Worm (Caenorhabditis elegans) whole organism, L1 larva: ENCODE results near the gene blos-7.

Experiments
- aha-1 ChIP-seq: fragments of 150-350 bp; optimal IDR thresholded peaks from 2 replicates; lab custom pipeline; 2014; ENCODE audit warnings: missing biosample characterization, missing genetic modification characterization
- ceh-90 ChIP-seq: sonication (generic microtip); optimal IDR thresholded peaks from 2 replicates; lab custom pipeline; 2016; ENCODE audit warnings: missing genetic modification characterization, missing compliant biosample characterization
- elt-2 ChIP-seq: sonication (generic microtip); optimal IDR thresholded peaks from 2 replicates; lab custom pipeline; 2016; ENCODE audit warnings: missing genetic modification characterization, mild to moderate bottlenecking, inconsistent platforms, missing compliant biosample characterization, missing genetic modification reagents
- lin-13 ChIP-seq: fragments of 150-350 bp; optimal IDR thresholded peaks from 2 replicates; lab custom pipeline; 2014; ENCODE audit warnings: missing biosample characterization, missing genetic modification reagents, missing genetic modification characterization
- lin-14 ChIP-seq: fragments of 200-800 bp; sonication (Bioruptor generic); optimal IDR thresholded peaks from 2 replicates; lab custom pipeline; 2018; ENCODE audit warnings: mild to moderate bottlenecking, missing genetic modification characterization, moderate library complexity, missing compliant biosample characterization
- lin-39 ChIP-seq: fragments of 150-350 bp; optimal IDR thresholded peaks from 2 replicates; lab custom pipeline; 2014; ENCODE audit warnings: missing biosample characterization, missing genetic modification reagents, missing genetic modification characterization
- nhr-28 ChIP-seq: fragments of 150-350 bp; optimal IDR thresholded peaks from 2 replicates; lab custom pipeline; 2014; ENCODE audit warnings: missing biosample characterization, missing genetic modification characterization
- nhr-77 ChIP-seq: fragments of 150-350 bp; optimal IDR thresholded peaks from 2 replicates; lab custom pipeline; 2014; ENCODE audit warnings: missing biosample characterization, missing genetic modification characterization
- skn-1 ChIP-seq: fragments of 150-350 bp; optimal IDR thresholded peaks from 2 replicates; lab custom pipeline; 2014; ENCODE audit warnings: missing biosample characterization, missing genetic modification characterization
- swsn-7 ChIP-seq: sonication (generic microtip); optimal IDR thresholded peaks from 2 replicates; lab custom pipeline; 2016; ENCODE audit warnings: missing genetic modification characterization, missing compliant biosample characterization

- no peak for TF ChIP-seq nhr-28 (tag; lab: Kevin White, UChicago)
- TF ChIP-seq lin-39 (tag; lab: Kevin White, UChicago): no peak
- no peak for TF ChIP-seq lin-13 (GFP tag; lab: Kevin White, UChicago)
- no peak for TF ChIP-seq aha-1 (tag; lab: Kevin White, UChicago)
- TF ChIP-seq ceh-90: no peak
- TF ChIP-seq nhr-77: no peak
- peak; percentile 76 for TF ChIP-seq lin-14
- TF ChIP-seq swsn-7 (tag; lab: Kevin White, UChicago): no peak
- no peak for TF ChIP-seq skn-1 (tag; lab: Kevin White, UChicago)
- TF ChIP-seq elt-2 (tag; lab: Kevin White, UChicago): no peak
Measured at ce11 chrIV:3626447-3626846, 43.7 kb upstream of the blos-7 start.
